Worm (Caenorhabditis elegans): ENCODE measurements around the gene C33H5.2.

Gene C33H5.2

ce11 chrIV:7817852-7818251, 13.0 kb downstream of the C33H5.2 start, which contains the start of gene ric-3 (continued):
- TF ChIP-seq sma-3 (GFP tag; optimal IDR thresholded peaks at IDR 0.05): no peak
- TF ChIP-seq egl-27 (tag; optimal IDR thresholded peaks at IDR 0.05): peak; percentile 42
- no peak for TF ChIP-seq ceh-16 (tag; optimal IDR thresholded peaks at IDR 0.05)
- no peak for TF ChIP-seq elt-3 (tag; optimal IDR thresholded peaks at IDR 0.05)
- TF ChIP-seq mdl-1 (tag; optimal IDR thresholded peaks at IDR 0.05): peak in 1 of 2 experiments; percentile 10
- TF ChIP-seq F13H6.1 (tag; optimal IDR thresholded peaks at IDR 0.05): peak; percentile 84
- TF ChIP-seq fos-1 (tag; optimal IDR thresholded peaks at IDR 0.05): peak; percentile 38
- no peak for TF ChIP-seq elt-1 (tag; optimal IDR thresholded peaks at IDR 0.05)
- TF ChIP-seq snpc-4 (tag; optimal IDR thresholded peaks at IDR 0.05): peak; percentile 36
- no peak for TF ChIP-seq mbf-1 (tag; optimal IDR thresholded peaks at IDR 0.05)
- TF ChIP-seq skn-1 (tag; optimal IDR thresholded peaks at IDR 0.05): no peak
- peak; percentile 84 for TF ChIP-seq nhr-129 (tag; optimal IDR thresholded peaks at IDR 0.05)
- peak; percentile 45 for TF ChIP-seq mab-5 (tag; optimal IDR thresholded peaks at IDR 0.05)
- peak; percentile 15 to 79 for TF ChIP-seq lsy-2 (tag; optimal IDR thresholded peaks at IDR 0.05)
- no peak for TF ChIP-seq nhr-23 (tag; optimal IDR thresholded peaks at IDR 0.05)
- no peak for TF ChIP-seq aly-2 (tag; optimal IDR thresholded peaks at IDR 0.05)

ce11 chrIV:7822524-7822923, 17.7 kb downstream of the C33H5.2 start, which contains the start of gene T14A8.2:
Gene T14A8.2 (minus strand): TSS chrIV:7822624.
- no peak for TF ChIP-seq lin-11 (tag; optimal IDR thresholded peaks at IDR 0.05)
- TF ChIP-seq nhr-77 (tag; optimal IDR thresholded peaks at IDR 0.05): no peak
- TF ChIP-seq skn-1 (tag; optimal IDR thresholded peaks at IDR 0.05): no peak
- no peak for TF ChIP-seq elt-3 (tag; optimal IDR thresholded peaks at IDR 0.05)
- TF ChIP-seq sma-9 (GFP tag; optimal IDR thresholded peaks at IDR 0.05): no peak
- TF ChIP-seq sma-9 (tag; optimal IDR thresholded peaks at IDR 0.05): no peak
- no peak for TF ChIP-seq ztf-11 (tag; optimal IDR thresholded peaks at IDR 0.05)
- TF ChIP-seq nhr-25 (tag; optimal IDR thresholded peaks at IDR 0.05): no peak
- no peak for TF ChIP-seq mab-5 (tag; optimal IDR thresholded peaks at IDR 0.05)
- no peak for TF ChIP-seq ceh-82 (tag; optimal IDR thresholded peaks at IDR 0.05)
- no peak for TF ChIP-seq nhr-129 (tag; optimal IDR thresholded peaks at IDR 0.05)
- TF ChIP-seq zag-1 (tag; optimal IDR thresholded peaks at IDR 0.05): no peak
- no peak for TF ChIP-seq peb-1 (tag; optimal IDR thresholded peaks at IDR 0.05)
- TF ChIP-seq aly-2 (tag; optimal IDR thresholded peaks at IDR 0.05): no peak
- no peak for TF ChIP-seq Y55F3AM.14 (GFP tag; optimal IDR thresholded peaks at IDR 0.05)
- no peak for TF ChIP-seq ama-1 (optimal IDR thresholded peaks at IDR 0.05)

ce11 chrIV:7824649-7825048, 19.8 kb downstream of the C33H5.2 start:
- TF ChIP-seq nhr-25 (tag; optimal IDR thresholded peaks at IDR 0.05): peak; percentile 54
- TF ChIP-seq nhr-11 (tag; optimal IDR thresholded peaks at IDR 0.05): no peak
- TF ChIP-seq egl-27 (tag; optimal IDR thresholded peaks at IDR 0.05): peak; percentile 7

- no peak for TF ChIP-seq ztf-4 (tag; optimal IDR thresholded peaks at IDR 0.05)
- TF ChIP-seq fos-1 (tag; optimal IDR thresholded peaks at IDR 0.05): peak; percentile 14
- TF ChIP-seq elt-1 (tag; optimal IDR thresholded peaks at IDR 0.05): no peak
- no peak for TF ChIP-seq nhr-129 (tag; optimal IDR thresholded peaks at IDR 0.05)
- TF ChIP-seq snpc-4 (tag; optimal IDR thresholded peaks at IDR 0.05): no peak
- no peak for TF ChIP-seq nhr-25 (tag; optimal IDR thresholded peaks at IDR 0.05)
- no peak for TF ChIP-seq ceh-82 (tag; optimal IDR thresholded peaks at IDR 0.05)
These were observed 24.6 kb downstream of the C33H5.2 start, which contains the start of gene C06A6.4 for ce11 chrIV:7829275-7829938. Gene C06A6.4 (minus strand): TSS chrIV:7829298.

- TF ChIP-seq mdl-1 (tag; optimal IDR thresholded peaks at IDR 0.05) (no peak), F13H6.1 (tag; optimal IDR thresholded peaks at IDR 0.05) (no peak), sma-3 (GFP tag; optimal IDR thresholded peaks at IDR 0.05) (no peak), lin-39 (tag; optimal IDR thresholded peaks at IDR 0.05) (no peak), ztf-1 (GFP tag; conservative IDR thresholded peaks at IDR 0.05) (no peak), lin-11 (tag; optimal IDR thresholded peaks at IDR 0.05) (no peak), sem-4 (tag; optimal IDR thresholded peaks at IDR 0.05) (no peak), crh-2 (tag; optimal IDR thresholded peaks at IDR 0.05) (peak; percentile 21), nhr-6 (tag; optimal IDR thresholded peaks at IDR 0.05) (no peak), nhr-129 (tag; optimal IDR thresholded peaks at IDR 0.05) (peak; percentile 43), nhr-11 (tag; optimal IDR thresholded peaks at IDR 0.05) (no peak), unc-39 (tag; optimal IDR thresholded peaks at IDR 0.05) (no peak), fos-1 (tag; optimal IDR thresholded peaks at IDR 0.05) (peak; percentile 37), nhr-12 (tag; optimal IDR thresholded peaks at IDR 0.05) (no peak), nhr-21 (tag; optimal IDR thresholded peaks at IDR 0.05) (no peak), R02D3.7 (tag; optimal IDR thresholded peaks at IDR 0.05) (no peak), unc-55 (GFP tag; optimal IDR thresholded peaks at IDR 0.05) (peak; percentile 40), nhr-10 (tag; optimal IDR thresholded peaks at IDR 0.05) (no peak), skn-1 (tag; optimal IDR thresholded peaks at IDR 0.05) (no peak), C34F6.9 (tag; optimal IDR thresholded peaks at IDR 0.05) (peak; percentile 43), nhr-237 (tag; optimal IDR thresholded peaks at IDR 0.05) (no peak), nhr-23 (tag; optimal IDR thresholded peaks at IDR 0.05) (no peak), ZK546.5 (tag; optimal IDR thresholded peaks at IDR 0.05) (no peak), lin-13 (GFP tag; optimal IDR thresholded peaks at IDR 0.05) (no peak), alr-1 (tag; optimal IDR thresholded peaks at IDR 0.05) (no peak), mbf-1 (tag; optimal IDR thresholded peaks at IDR 0.05) (no peak), aly-2 (tag; optimal IDR thresholded peaks at IDR 0.05) (no peak)
These were observed 25.3 kb downstream of the C33H5.2 start, which contains the start of gene mvb-12 for ce11 chrIV:7830151-7830550. Gene mvb-12 (plus strand): TSS chrIV:7830525.

All from whole organism, L2 larva.